Worm (Caenorhabditis elegans) whole organism, young adult: ENCODE data around the gene cyp-13A1.

Experiments
- B0019.2 ChIP-seq: fragments of 200-800 bp; sonication (Bioruptor generic); conservative IDR thresholded peaks from 2 replicates; pipeline ENCODE4 v1.3.6; 2022; ENCODE audit warnings: missing genetic modification reagents, missing genetic modification characterization, missing compliant biosample characterization
- C06A6.2 ChIP-seq: fragments of 200-800 bp; sonication (Bioruptor generic); conservative IDR thresholded peaks from 2 replicates; pipeline ENCODE4 v1.3.6; 2022; ENCODE audit warnings: missing genetic modification characterization, missing compliant biosample characterization
- C17E4.6 ChIP-seq: fragments of 200-800 bp; sonication (Bioruptor generic); IDR thresholded peaks from 2 replicates; pipeline ENCODE4 v1.3.6; 2022; ENCODE audit warnings: missing genetic modification reagents, missing genetic modification characterization, missing compliant biosample characterization
- aptf-3 ChIP-seq: fragments of 200-800 bp; sonication (Bioruptor generic); IDR thresholded peaks from 2 replicates; pipeline ENCODE4 v1.3.6; 2022; ENCODE audit warnings: missing genetic modification characterization, missing compliant biosample characterization
- attf-5 ChIP-seq: fragments of 200-800 bp; sonication (Bioruptor generic); optimal IDR thresholded peaks from 2 replicates; lab custom pipeline; 2018; ENCODE audit warnings: mild to moderate bottlenecking, missing genetic modification characterization, missing compliant biosample characterization
- lag-1 ChIP-seq: fragments of 200-800 bp; sonication (Bioruptor generic); IDR thresholded peaks from 2 replicates; pipeline ENCODE4 v1.3.6; 2022; ENCODE audit warnings: missing genetic modification reagents, missing genetic modification characterization, missing compliant biosample characterization
- lin-26 ChIP-seq: fragments of 200-800 bp; sonication (Bioruptor generic); IDR thresholded peaks from 2 replicates; pipeline ENCODE4 v1.3.6; 2022; ENCODE audit warnings: missing genetic modification reagents, missing genetic modification characterization, missing compliant biosample characterization
- madf-10 ChIP-seq: sonication (generic microtip); optimal IDR thresholded peaks from 2 replicates; lab custom pipeline; 2016; ENCODE audit warnings: mild to moderate bottlenecking, missing genetic modification characterization, missing compliant biosample characterization
- mcd-1 ChIP-seq: fragments of 200-800 bp; sonication (Bioruptor generic); IDR thresholded peaks from 2 replicates; pipeline ENCODE4 v1.3.6; 2022; ENCODE audit warnings: missing genetic modification reagents, missing genetic modification characterization, missing compliant biosample characterization
- nhr-27 ChIP-seq: fragments of 200-800 bp; sonication (Bioruptor generic); optimal IDR thresholded peaks from 2 replicates; lab custom pipeline; 2018; ENCODE audit warnings: mild to moderate bottlenecking, missing genetic modification characterization, moderate library complexity, missing compliant biosample characterization
- unc-62 ChIP-seq: fragments of 150-350 bp; optimal IDR thresholded peaks from 2 replicates; lab custom pipeline; 2014; ENCODE audit warnings: missing biosample characterization, missing genetic modification reagents, missing genetic modification characterization

- no peak for TF ChIP-seq lag-1 (GFP tag; lab: Robert Waterston, UW)
- no peak for TF ChIP-seq lin-26 (GFP tag; lab: Robert Waterston, UW)
- no peak for TF ChIP-seq unc-62 (GFP tag; lab: Kevin White, UChicago)
- TF ChIP-seq aptf-3 (GFP tag; lab: Robert Waterston, UW): no peak
- TF ChIP-seq C06A6.2: no peak
- TF ChIP-seq nhr-27 (tag; lab: Kevin White, UChicago): no peak
- TF ChIP-seq mcd-1 (GFP tag; lab: Robert Waterston, UW): no peak
- no peak for TF ChIP-seq attf-5 (GFP tag; lab: Kevin White, UChicago)
- TF ChIP-seq B0019.2 (GFP tag; lab: Robert Waterston, UW): no peak
- TF ChIP-seq C17E4.6 (GFP tag; lab: Robert Waterston, UW): no peak
- TF ChIP-seq madf-10 (tag; lab: Kevin White, UChicago): no peak
Observed at ce11 chrII:9803320-9803719, 21.5 kb upstream of the cyp-13A1 start, which contains the start of gene cyp-13A7.
